Worm (Caenorhabditis elegans) whole organism, early embryonic: ENCODE results near the gene cyb-1.

Experiments
- aly-1 ChIP-seq: sonication (generic microtip); optimal IDR thresholded peaks from 2 replicates; lab custom pipeline; 2016; ENCODE audit warnings: missing genetic modification characterization, missing compliant biosample characterization
- ama-1 ChIP-seq: fragments of 150-350 bp; optimal IDR thresholded peaks from 2 replicates; lab custom pipeline; 2014
- ceh-13 ChIP-seq: fragments of 200-800 bp; sonication (Bioruptor generic); optimal IDR thresholded peaks from 2 replicates; lab custom pipeline; 2018; ENCODE audit warnings: mild to moderate bottlenecking, missing genetic modification characterization, missing compliant biosample characterization
- ceh-36 ChIP-seq: sonication (generic microtip); optimal IDR thresholded peaks from 2 replicates; lab custom pipeline; 2016; ENCODE audit warnings: missing genetic modification characterization, inconsistent platforms, missing compliant biosample characterization
- ets-7 ChIP-seq: sonication (generic microtip); optimal IDR thresholded peaks from 2 replicates; lab custom pipeline; 2016; ENCODE audit warnings: missing genotype, missing genetic modification characterization, missing compliant biosample characterization
- flt-1 ChIP-seq: fragments of 200-800 bp; sonication (Bioruptor generic); IDR thresholded peaks from 2 replicates; pipeline ENCODE4 v1.3.6; 2022; ENCODE audit warnings: missing genetic modification characterization, missing compliant biosample characterization
- hmbx-1 ChIP-seq: sonication (generic microtip); optimal IDR thresholded peaks from 2 replicates; lab custom pipeline; 2016; ENCODE audit warnings: mild to moderate bottlenecking, missing genetic modification characterization, missing compliant biosample characterization
- hnd-1 ChIP-seq: sonication (generic microtip); optimal IDR thresholded peaks from 2 replicates; lab custom pipeline; 2016; ENCODE audit warnings: missing genetic modification characterization, missing compliant biosample characterization
- pes-1 ChIP-seq: fragments of 200-800 bp; sonication (Bioruptor generic); IDR thresholded peaks from 2 replicates; pipeline ENCODE4 v1.3.6; 2022; ENCODE audit warnings: missing genetic modification reagents, missing genetic modification characterization, missing compliant biosample characterization
- scrt-1 ChIP-seq: fragments of 200-800 bp; sonication (Bioruptor generic); IDR thresholded peaks from 2 replicates; pipeline ENCODE4 v1.3.6; 2022; ENCODE audit warnings: missing genetic modification characterization, missing compliant biosample characterization
- tbx-11 ChIP-seq: fragments of 200-800 bp; sonication (Bioruptor generic); IDR thresholded peaks from 2 replicates; pipeline ENCODE4 v1.3.6; 2022; ENCODE audit warnings: missing genetic modification characterization, missing compliant biosample characterization
- tbx-37 ChIP-seq: fragments of 200-800 bp; sonication (Bioruptor generic); conservative IDR thresholded peaks from 2 replicates; pipeline ENCODE4 v1.3.6; 2022; ENCODE audit warnings: missing genetic modification reagents, missing genetic modification characterization, missing compliant biosample characterization
- tra-4 ChIP-seq: sonication (generic microtip); optimal IDR thresholded peaks from 2 replicates; lab custom pipeline; 2017; ENCODE audit warnings: missing genetic modification characterization, missing compliant biosample characterization

ce11 chrIV:10769353-10769752 lies 34.3 kb downstream of the cyb-1 start, which contains the start of gene T25B9.9:
- TF ChIP-seq ets-7 (tag; lab: Kevin White, UChicago) (no peak), scrt-1 (no peak), ama-1 (lab: Kevin White, UChicago) (no peak), tbx-11 (GFP tag; lab: Robert Waterston, UW) (no peak), ceh-13 (GFP tag; lab: Kevin White, UChicago) (no peak), flt-1 (no peak), hmbx-1 (tag; lab: Kevin White, UChicago) (no peak), aly-1 (tag; lab: Kevin White, UChicago) (no peak), tra-4 (tag; lab: Kevin White, UChicago) (no peak), tbx-37 (no peak), ceh-36 (tag; lab: Kevin White, UChicago) (no peak), pes-1 (no peak), hnd-1 (tag; lab: Kevin White, UChicago) (no peak)
